Worm (Caenorhabditis elegans): ENCODE results near the gene ugt-36.

- no peak for TF ChIP-seq mdl-1 (tag; optimal IDR thresholded peaks at IDR 0.05)
- TF ChIP-seq snpc-4 (tag; optimal IDR thresholded peaks at IDR 0.05), result no peak
- TF ChIP-seq nhr-11 (tag; optimal IDR thresholded peaks at IDR 0.05), result no peak
- TF ChIP-seq lin-13 (GFP tag; optimal IDR thresholded peaks at IDR 0.05), result no peak
- no peak for TF ChIP-seq sptf-1 (tag; optimal IDR thresholded peaks at IDR 0.05)
- TF ChIP-seq zip-4 (GFP tag; optimal IDR thresholded peaks at IDR 0.05), result no peak
- TF ChIP-seq lin-39 (tag; optimal IDR thresholded peaks at IDR 0.05), result no peak
- TF ChIP-seq ceh-82 (tag; optimal IDR thresholded peaks at IDR 0.05), result no peak
- no peak for TF ChIP-seq C16A3.4 (tag; optimal IDR thresholded peaks at IDR 0.05)
- no peak for TF ChIP-seq skn-1 (tag; optimal IDR thresholded peaks at IDR 0.05)
These were observed 16.2 kb upstream of the ugt-36 start, which contains the start of gene F10D2.8 for ce11 chrV:7150570-7150969.
